Worm (Caenorhabditis elegans) whole organism, L4 larva: Measurements from ENCODE around the gene scl-20.

Experiments used
- ama-1 ChIP-seq: fragments of 150-350 bp; optimal IDR thresholded peaks from 2 replicates; lab custom pipeline; 2014; ENCODE audit warnings: inconsistent platforms, mixed read lengths
- fos-1 ChIP-seq: fragments of 150-350 bp; optimal IDR thresholded peaks from 2 replicates; lab custom pipeline; 2014; ENCODE audit warnings: missing biosample characterization, missing genetic modification characterization
- lin-13 ChIP-seq: fragments of 150-350 bp; optimal IDR thresholded peaks from 2 replicates; lab custom pipeline; 2014; ENCODE audit warnings: missing biosample characterization, missing genetic modification reagents, missing genetic modification characterization
- lin-15B ChIP-seq: fragments of 150-350 bp; sonication (generic microtip); optimal IDR thresholded peaks from 3 replicates; lab custom pipeline; 2014; ENCODE audit warnings: missing biosample characterization, missing genetic modification characterization
- pha-4 ChIP-seq, 2 experiments: fragments of 150-350 bp in 1 of 2; fragments of 200-800 bp in 1 of 2; sonication (Bioruptor generic) in 1 of 2; IDR thresholded peaks in 1 of 2; optimal IDR thresholded peaks in 1 of 2; 2 replicates each; pipeline versions ENCODE4 v1.3.6 to Lab custom; 2014 to 2022; ENCODE audit warnings: missing genetic modification characterization in 2 of 2, missing genetic modification reagents in 2 of 2, missing biosample characterization in 1 of 2, missing compliant biosample characterization in 1 of 2

ce11 chrV:18719412-18719811 lies 14.9 kb downstream of the scl-20 start:
- TF ChIP-seq fos-1 (tag; lab: Kevin White, UChicago) (no peak), lin-13 (GFP tag; lab: Kevin White, UChicago) (no peak), lin-15B (tag; lab: Kevin White, UChicago) (no peak), pha-4 (GFP tag; IDR thresholded peaks at IDR 0.05; lab: Robert Waterston, UW) (no peak), pha-4 (tag; optimal IDR thresholded peaks at IDR 0.05; lab: Kevin White, UChicago) (no peak), ama-1 (lab: Kevin White, UChicago) (no peak)
